Fruit fly (Drosophila melanogaster) whole organism, embryonic: ENCODE measurements around the gene CG12560.

ENCODE experiments used
- Antp ChIP-seq: fragments of 200-800 bp; sonication (Bioruptor generic); optimal IDR thresholded peaks from 3 replicates; lab custom pipeline; 2016; ENCODE audit warnings: missing biosample characterization, missing genetic modification characterization
- Asciz ChIP-seq: fragments of 200-800 bp; sonication (Bioruptor generic); optimal IDR thresholded peaks from 2 replicates; lab custom pipeline; 2017; ENCODE audit warnings: missing biosample characterization, mild to moderate bottlenecking, missing genetic modification characterization, missing genetic modification reagents
- B-H2 ChIP-seq: fragments of 200-800 bp; sonication (Bioruptor generic); optimal IDR thresholded peaks from 2 replicates; lab custom pipeline; 2018; ENCODE audit warnings: missing biosample characterization, mild to moderate bottlenecking, missing genetic modification characterization
- CG10959 ChIP-seq: fragments of 200-800 bp; sonication (Bioruptor generic); IDR thresholded peaks from 2 replicates; pipeline ENCODE4 v1.3.6; 2022; ENCODE audit warnings: missing biosample characterization, missing genetic modification characterization
- CG11247 ChIP-seq: fragments of 200-800 bp; sonication (Bioruptor generic); IDR thresholded peaks from 2 replicates; pipeline ENCODE4 v1.3.6; 2022; ENCODE audit warnings: missing biosample characterization, missing genetic modification characterization
- CG14014 ChIP-seq: fragments of 200-800 bp; sonication (Bioruptor generic); IDR thresholded peaks from 2 replicates; pipeline ENCODE4 v1.3.6; 2022; ENCODE audit warnings: missing biosample characterization, missing genetic modification characterization
- CG18262 ChIP-seq: fragments of 200-800 bp; optimal IDR thresholded peaks from 3 replicates; lab custom pipeline; 2019; ENCODE audit warnings: missing biosample characterization, mild to moderate bottlenecking, missing genetic modification characterization, moderate library complexity
- CG2199 ChIP-seq: fragments of 200-800 bp; sonication (Bioruptor generic); IDR thresholded peaks from 3 replicates; pipeline ENCODE4 v1.3.6; 2022; ENCODE audit warnings: missing biosample characterization, missing genetic modification characterization
- CG33557 ChIP-seq: fragments of 200-800 bp; sonication (Bioruptor generic); optimal IDR thresholded peaks from 2 replicates; lab custom pipeline; 2019; ENCODE audit warnings: missing biosample characterization, mild to moderate bottlenecking, missing genetic modification characterization, moderate library complexity
- CG34376 ChIP-seq: fragments of 200-800 bp; sonication (Bioruptor generic); optimal IDR thresholded peaks from 2 replicates; lab custom pipeline; 2018; ENCODE audit warnings: missing biosample characterization, mild to moderate bottlenecking, missing genetic modification characterization
- CG3847 ChIP-seq: fragments of 200-800 bp; sonication (Bioruptor generic); IDR thresholded peaks from 2 replicates; pipeline ENCODE4 v1.3.6; 2022; ENCODE audit warnings: missing biosample characterization, missing genetic modification characterization
- CG4730 ChIP-seq: fragments of 200-800 bp; sonication (Bioruptor generic); IDR thresholded peaks from 2 replicates; pipeline ENCODE4 v1.3.6; 2022; ENCODE audit warnings: missing biosample characterization, missing genetic modification characterization
- Dek ChIP-seq: fragments of 200-800 bp; sonication (Bioruptor generic); optimal IDR thresholded peaks from 3 replicates; lab custom pipeline; 2019; ENCODE audit warnings: missing biosample characterization, mild to moderate bottlenecking, missing genetic modification characterization, moderate library complexity
- Dll ChIP-seq: fragments of 200-800 bp; sonication (Bioruptor generic); IDR thresholded peaks from 4 replicates; pipeline ENCODE4 v1.3.6; 2022; ENCODE audit warnings: missing biosample characterization, missing genetic modification characterization; ENCODE audit not compliant: partially characterized antibody
- Drgx ChIP-seq: fragments of 200-800 bp; sonication (Bioruptor generic); IDR thresholded peaks from 2 replicates; pipeline ENCODE4 v1.3.6; 2022; ENCODE audit warnings: missing biosample characterization, missing genetic modification characterization
- Ets65A ChIP-seq: fragments of 200-800 bp; sonication (Bioruptor generic); peaks from one replicate; lab custom pipeline; 2016; ENCODE audit warnings: missing biosample characterization, missing genetic modification characterization
- Fer2 ChIP-seq: fragments of 200-800 bp; sonication (Bioruptor generic); optimal IDR thresholded peaks from 2 replicates; lab custom pipeline; 2018; ENCODE audit warnings: missing biosample characterization, mild to moderate bottlenecking, missing genetic modification characterization, moderate library complexity
- Hr51 ChIP-seq, 2 experiments: fragments of 200-800 bp; sonication (Bioruptor generic); optimal IDR thresholded peaks; 2 replicates in 1 of 2; 3 replicates in 1 of 2; lab custom pipeline; 2016 to 2018; ENCODE audit warnings: missing biosample characterization in 2 of 2, missing genetic modification characterization in 2 of 2, mild to moderate bottlenecking in 1 of 2, moderate library complexity in 1 of 2
- MBD-R2 ChIP-seq: fragments of 200-800 bp; sonication (Bioruptor generic); IDR thresholded peaks from 2 replicates; pipeline ENCODE4 v1.3.6; 2022; ENCODE audit warnings: missing biosample characterization, missing genetic modification characterization
- Nf-YA ChIP-seq: fragments of 200-800 bp; sonication (Bioruptor generic); IDR thresholded peaks from 2 replicates; pipeline ENCODE4 v1.3.6; 2022; ENCODE audit warnings: missing biosample characterization, missing genetic modification characterization
- NfI ChIP-seq: fragments of 200-800 bp; sonication (Bioruptor generic); optimal IDR thresholded peaks from 3 replicates; lab custom pipeline; 2018; ENCODE audit warnings: missing biosample characterization, mild to moderate bottlenecking, missing genetic modification characterization, moderate library complexity
- PHDP ChIP-seq: fragments of 200-800 bp; sonication (Bioruptor generic); optimal IDR thresholded peaks from 3 replicates; lab custom pipeline; 2018; ENCODE audit warnings: missing biosample characterization, mild to moderate bottlenecking, missing genetic modification characterization, moderate library complexity
- Ravus ChIP-seq: fragments of 200-800 bp; sonication (Bioruptor generic); IDR thresholded peaks from 2 replicates; pipeline ENCODE4 v1.3.6; 2022; ENCODE audit warnings: missing biosample characterization, missing genetic modification characterization
- Side ChIP-seq: fragments of 200-800 bp; sonication (Bioruptor generic); optimal IDR thresholded peaks from 2 replicates; lab custom pipeline; 2016; ENCODE audit warnings: missing biosample characterization, missing genetic modification characterization
- Sin3A ChIP-seq: fragments of >200 bp; optimal IDR thresholded peaks from 2 replicates; lab custom pipeline; 2018
- Xbp1 ChIP-seq: fragments of 200-800 bp; sonication (Bioruptor generic); optimal IDR thresholded peaks from 3 replicates; lab custom pipeline; 2016; ENCODE audit warnings: missing biosample characterization, mild to moderate bottlenecking, missing genetic modification characterization
- bsh ChIP-seq, 2 experiments: fragments of 200-800 bp; sonication (Bioruptor generic); optimal IDR thresholded peaks; 2 replicates each; lab custom pipeline; 2017 to 2018; ENCODE audit warnings: mild to moderate bottlenecking in 2 of 2, missing biosample characterization in 2 of 2, missing genetic modification characterization in 2 of 2, moderate library complexity in 1 of 2
- btn ChIP-seq: fragments of 200-800 bp; sonication (Bioruptor generic); optimal IDR thresholded peaks from 2 replicates; lab custom pipeline; 2016; ENCODE audit warnings: missing biosample characterization, missing genetic modification characterization
- dati ChIP-seq: fragments of 200-800 bp; sonication (Bioruptor generic); IDR thresholded peaks from 2 replicates; pipeline ENCODE4 v1.3.6; 2022; ENCODE audit warnings: missing biosample characterization, missing genetic modification characterization
- exex ChIP-seq: fragments of 200-800 bp; sonication (Bioruptor generic); optimal IDR thresholded peaks from 4 replicates; lab custom pipeline; 2018; ENCODE audit warnings: missing biosample characterization, mild to moderate bottlenecking, missing genetic modification characterization, moderate library complexity
- otp ChIP-seq: fragments of 200-800 bp; sonication (Bioruptor generic); IDR thresholded peaks from 3 replicates; pipeline ENCODE4, ENCODE4 v1.3.6; 2022; ENCODE audit warnings: missing biosample characterization, missing genetic modification characterization
- pnt ChIP-seq: fragments of 200-800 bp; sonication (Bioruptor generic); optimal IDR thresholded peaks from 3 replicates; lab custom pipeline; 2016; ENCODE audit warnings: missing biosample characterization, missing genetic modification characterization
- psq ChIP-seq: fragments of 200-800 bp; sonication (Bioruptor generic); optimal IDR thresholded peaks from 2 replicates; lab custom pipeline; 2017; ENCODE audit warnings: missing biosample characterization, missing genetic modification characterization
- sens ChIP-seq: fragments of 200-800 bp; sonication (Bioruptor generic); peaks from one replicate; lab custom pipeline; 2016; ENCODE audit warnings: missing biosample characterization, missing genetic modification characterization
- slou ChIP-seq: fragments of 200-800 bp; sonication (Bioruptor generic); optimal IDR thresholded peaks from 3 replicates; lab custom pipeline; 2016; ENCODE audit warnings: missing biosample characterization, missing genetic modification characterization
- slp2 ChIP-seq: fragments of 200-800 bp; sonication (Bioruptor generic); optimal IDR thresholded peaks from 2 replicates; lab custom pipeline; 2016; ENCODE audit warnings: missing biosample characterization, missing genetic modification characterization
- sna ChIP-seq: fragments of 200-800 bp; sonication (Bioruptor generic); IDR thresholded peaks from 2 replicates; pipeline ENCODE4 v1.3.6; 2022; ENCODE audit warnings: missing biosample characterization, missing genetic modification characterization; ENCODE audit not compliant: partially characterized antibody
- sug ChIP-seq: fragments of 200-800 bp; optimal IDR thresholded peaks from 2 replicates; lab custom pipeline; 2019; ENCODE audit warnings: missing biosample characterization, mild to moderate bottlenecking, missing genetic modification characterization, moderate library complexity
- trh ChIP-seq: fragments of 200-800 bp; sonication (Bioruptor generic); optimal IDR thresholded peaks from 2 replicates; lab custom pipeline; 2016; ENCODE audit warnings: missing biosample characterization, missing genetic modification characterization
- unc-4 ChIP-seq: fragments of 200-800 bp; sonication (Bioruptor generic); IDR thresholded peaks from 2 replicates; pipeline ENCODE4 v1.3.6; 2022; ENCODE audit warnings: missing biosample characterization, missing genetic modification characterization; ENCODE audit not compliant: partially characterized antibody
- zen2 ChIP-seq: fragments of 200-800 bp; sonication (Bioruptor generic); IDR thresholded peaks from 3 replicates; pipeline ENCODE4 v1.3.6; 2022; ENCODE audit warnings: missing biosample characterization, missing genetic modification characterization; ENCODE audit not compliant: partially characterized antibody
- zf30C ChIP-seq: fragments of 200-800 bp; sonication (Bioruptor generic); optimal IDR thresholded peaks from 3 replicates; lab custom pipeline; 2018; ENCODE audit warnings: missing biosample characterization, mild to moderate bottlenecking, missing genetic modification characterization

The CG12560 gene

DNA sequence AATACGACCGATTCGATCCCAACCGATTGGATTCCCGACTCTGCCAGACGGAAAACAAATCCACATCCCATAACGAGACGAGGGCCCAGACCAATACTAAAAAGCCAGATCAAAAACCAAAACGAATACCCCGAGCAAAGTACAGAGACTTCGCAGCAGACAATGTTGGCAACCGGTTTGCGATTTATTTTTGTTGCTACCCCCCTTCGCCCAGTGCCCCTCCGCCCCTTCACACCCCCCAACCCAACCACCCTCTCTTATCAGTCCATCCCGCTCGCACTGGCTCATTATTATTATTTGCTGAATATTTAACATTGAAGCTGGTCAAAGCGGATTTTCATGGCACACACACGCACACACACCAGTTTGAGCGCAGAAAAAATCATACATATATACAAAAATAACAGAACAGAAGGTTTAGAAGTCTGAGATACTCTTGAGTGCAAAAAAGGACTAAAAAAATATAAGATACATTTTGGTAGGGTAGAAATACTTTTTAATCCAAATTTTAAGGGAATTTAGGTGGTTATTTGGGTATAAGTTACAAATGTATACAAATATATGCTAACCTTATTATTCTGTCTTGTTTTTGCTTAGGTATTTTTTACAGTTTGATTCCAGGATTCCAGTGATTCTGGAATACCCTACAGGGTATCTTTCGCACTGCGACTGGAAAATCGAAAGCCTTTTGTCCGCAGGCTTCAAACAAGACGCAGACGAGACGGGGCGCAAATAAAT lies 35.6 kb downstream of the CG12560 start (continued):
- TF ChIP-seq sens (GFP tag; lab: Kevin White, UChicago): no peak
- no peak for TF ChIP-seq btn (GFP tag; lab: Kevin White, UChicago)
- no peak for TF ChIP-seq Sin3A (lab: Kevin White, UChicago)
- TF ChIP-seq sna (GFP tag; lab: Robert Waterston, UW): no peak
- no peak for TF ChIP-seq Ravus
- no peak for TF ChIP-seq pnt
- no peak for TF ChIP-seq CG2199 (GFP tag; lab: Robert Waterston, UW)
- TF ChIP-seq Asciz (GFP tag; lab: Kevin White, UChicago): no peak
- no peak for TF ChIP-seq psq (GFP tag; lab: Kevin White, UChicago)
- no peak for TF ChIP-seq Ets65A
- TF ChIP-seq Nf-YA: no peak
- TF ChIP-seq CG18262 (tag; lab: Kevin White, UChicago): no peak
- no peak for TF ChIP-seq CG14014 (GFP tag; lab: Robert Waterston, UW)
- no peak for TF ChIP-seq CG11247 (GFP tag; lab: Robert Waterston, UW)
- no peak for TF ChIP-seq Hr51 (GFP tag; optimal IDR thresholded peaks at IDR 0.05; lab: Kevin White, UChicago)
- no peak for TF ChIP-seq CG33557 (GFP tag; lab: Kevin White, UChicago)
- TF ChIP-seq CG3847: no peak
- TF ChIP-seq B-H2 (GFP tag; lab: Kevin White, UChicago): no peak
- no peak for TF ChIP-seq Dll (GFP tag; lab: Robert Waterston, UW)
- TF ChIP-seq Fer2 (tag; lab: Kevin White, UChicago): no peak
- no peak for TF ChIP-seq unc-4 (GFP tag; lab: Robert Waterston, UW)
- TF ChIP-seq slp2 (GFP tag; lab: Kevin White, UChicago): no peak
- TF ChIP-seq Xbp1 (GFP tag; lab: Kevin White, UChicago): no peak
- no peak for TF ChIP-seq dati
- TF ChIP-seq Side (GFP tag; lab: Kevin White, UChicago): no peak
- no peak for TF ChIP-seq CG4730 (GFP tag; lab: Robert Waterston, UW)
- TF ChIP-seq CG34376 (GFP tag; lab: Kevin White, UChicago): no peak
- TF ChIP-seq slou (GFP tag; lab: Kevin White, UChicago): no peak
- no peak for TF ChIP-seq PHDP
- no peak for TF ChIP-seq trh (GFP tag; lab: Kevin White, UChicago)
- no peak for TF ChIP-seq otp
- no peak for TF ChIP-seq zf30C (GFP tag; lab: Kevin White, UChicago)
- TF ChIP-seq zen2: no peak
- no peak for TF ChIP-seq CG10959 (GFP tag; lab: Robert Waterston, UW)
- TF ChIP-seq MBD-R2 (GFP tag; lab: Robert Waterston, UW): no peak; the same call in 1 of the 2 replicates

DNA sequence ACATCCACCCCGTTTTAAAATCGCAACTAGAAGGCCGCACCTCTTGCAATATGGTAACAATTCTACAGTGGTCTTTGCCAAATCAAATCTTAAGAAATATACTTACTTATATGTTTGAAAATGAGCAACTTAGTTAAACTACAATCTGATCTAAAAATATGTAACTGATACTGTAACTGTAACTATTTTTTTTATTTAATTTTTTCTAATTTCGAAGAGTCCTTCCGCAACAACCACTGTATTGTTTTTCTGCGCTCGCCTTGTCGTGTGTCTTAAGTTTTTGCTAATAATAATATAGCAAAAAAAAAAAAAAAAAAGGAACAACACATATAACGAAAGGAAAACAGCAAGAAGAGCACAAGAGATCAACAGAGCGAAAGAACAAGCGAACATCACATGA lies 37.9 kb downstream of the CG12560 start:
- peak in 1 of 2 experiments; percentile 47 for TF ChIP-seq bsh (GFP tag; optimal IDR thresholded peaks at IDR 0.05; lab: Kevin White, UChicago)
- no peak for TF ChIP-seq Dek (tag; lab: Kevin White, UChicago)
- TF ChIP-seq Drgx (GFP tag; lab: Robert Waterston, UW): peak; percentile 49

DNA sequence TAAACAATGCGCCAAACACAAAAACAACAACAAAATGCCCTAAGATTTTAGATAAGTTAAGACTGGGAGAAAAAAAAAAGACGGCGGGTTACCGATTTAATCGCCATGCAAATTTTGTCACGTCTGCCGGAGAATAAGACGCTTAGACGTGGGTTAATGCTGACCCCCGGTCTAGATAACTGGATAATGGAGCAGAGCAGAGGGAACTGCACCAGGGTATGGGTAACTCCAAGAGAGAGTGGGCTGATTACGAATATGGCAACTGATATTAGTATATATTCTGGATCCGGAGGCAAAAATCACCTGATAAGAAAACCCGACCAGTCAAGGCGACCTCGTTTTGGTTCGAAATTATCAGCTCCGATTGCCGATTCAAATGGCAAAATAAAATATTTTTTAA lies 39.3 kb downstream of the CG12560 start:
- no peak for TF ChIP-seq Antp (GFP tag; lab: Kevin White, UChicago)
- TF ChIP-seq sug (tag; lab: Kevin White, UChicago): peak; percentile 45
- peak; percentile 15 for TF ChIP-seq exex (tag; lab: Kevin White, UChicago)
- TF ChIP-seq NfI (GFP tag; lab: Kevin White, UChicago): no peak
- TF ChIP-seq, all 482 proteins: peak for 2
